Worm (Caenorhabditis elegans): ENCODE results near the gene srsx-24.

DNA sequence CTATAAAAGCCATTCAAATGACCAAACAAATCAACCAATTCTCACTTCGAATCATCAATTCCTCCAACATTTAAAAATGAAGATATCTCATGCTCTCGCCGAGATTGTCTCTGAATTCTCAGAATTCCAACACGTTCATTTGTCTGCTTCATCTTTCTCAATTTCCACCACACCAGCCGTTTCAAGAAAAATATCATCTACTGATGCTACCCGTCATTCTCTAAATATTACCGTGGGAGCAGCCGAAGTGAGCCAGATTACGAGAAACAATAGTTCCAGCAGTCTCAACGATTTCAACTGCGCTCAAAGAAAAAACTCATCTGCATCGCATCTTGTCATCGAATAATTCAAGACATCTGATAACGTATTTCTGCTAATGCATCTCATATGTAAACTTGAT lies 35.6 kb upstream of the srsx-24 start, which contains the start of gene F18E3.12:
- TF ChIP-seq fkh-10 (GFP tag; optimal IDR thresholded peaks at IDR 0.05) (no peak), gmeb-2 (tag; optimal IDR thresholded peaks at IDR 0.05) (no peak), dmd-4 (tag; optimal IDR thresholded peaks at IDR 0.05; ENCODE audit: borderline replicate concordance) (no peak), unc-86 (tag; optimal IDR thresholded peaks at IDR 0.05) (no peak), ceh-9 (tag; optimal IDR thresholded peaks at IDR 0.05) (no peak), pros-1 (tag; optimal IDR thresholded peaks at IDR 0.05) (no peak), hlh-15 (tag; optimal IDR thresholded peaks at IDR 0.05) (no peak), eyg-1 (tag; optimal IDR thresholded peaks at IDR 0.05) (no peak), che-1 (tag; optimal IDR thresholded peaks at IDR 0.05) (no peak)
